Worm (Caenorhabditis elegans) whole organism, late embryonic: Measurements from ENCODE around the gene ztf-18.

Experiments
- ceh-30 ChIP-seq: fragments of 150-350 bp; optimal IDR thresholded peaks from 2 replicates; lab custom pipeline; 2014; ENCODE audit warnings: missing biosample characterization, missing genetic modification characterization
- hlh-8 ChIP-seq: sonication (generic microtip); optimal IDR thresholded peaks from 2 replicates; lab custom pipeline; 2016; ENCODE audit warnings: missing genotype, missing genetic modification characterization, missing compliant biosample characterization
- pha-4 ChIP-seq: fragments of 150-350 bp; optimal IDR thresholded peaks from 2 replicates; lab custom pipeline; 2018; ENCODE audit warnings: missing biosample characterization, missing genetic modification reagents, missing genetic modification characterization

- TF ChIP-seq pha-4 (no peak), hlh-8 (tag; lab: Kevin White, UChicago) (no peak), ceh-30 (tag; lab: Kevin White, UChicago) (no peak)
Observed at ce11 chrIII:907990-908389, 12.5 kb upstream of the ztf-18 start.
